Fruit fly (Drosophila melanogaster) whole organism, embryonic: ENCODE measurements around the gene CG45066.

ENCODE experiments used
- BEAF-32 ChIP-seq: fragments of 200-800 bp; sonication (Bioruptor generic); optimal IDR thresholded peaks from 3 replicates; lab custom pipeline; 2017; ENCODE audit warnings: missing biosample characterization, missing genetic modification characterization, mild to moderate bottlenecking, moderate library complexity, missing genetic modification reagents
- C15 ChIP-seq: fragments of 200-800 bp; sonication (Bioruptor generic); IDR thresholded peaks from 3 replicates; pipeline ENCODE4 v1.3.6; 2022; ENCODE audit warnings: missing biosample characterization, missing genetic modification characterization
- CG10147 ChIP-seq: fragments of 200-800 bp; sonication (Bioruptor generic); optimal IDR thresholded peaks from 2 replicates; lab custom pipeline; 2019; ENCODE audit warnings: missing biosample characterization, mild to moderate bottlenecking, missing genetic modification characterization, moderate library complexity
- CG11504 ChIP-seq: fragments of 200-800 bp; sonication (Bioruptor generic); optimal IDR thresholded peaks from 3 replicates; lab custom pipeline; 2019; ENCODE audit warnings: missing biosample characterization, mild to moderate bottlenecking, missing genetic modification characterization, moderate library complexity
- CG11695 ChIP-seq: fragments of 200-800 bp; sonication (Bioruptor generic); IDR thresholded peaks from 3 replicates; pipeline ENCODE4 v1.3.6; 2022; ENCODE audit warnings: missing biosample characterization, missing genetic modification characterization
- CG12104 ChIP-seq: fragments of 200-800 bp; sonication (Bioruptor generic); optimal IDR thresholded peaks from 3 replicates; lab custom pipeline; 2016; ENCODE audit warnings: missing biosample characterization, missing genetic modification characterization
- CG12391 ChIP-seq: fragments of 200-800 bp; sonication (Bioruptor generic); optimal IDR thresholded peaks from 3 replicates; lab custom pipeline; 2018; ENCODE audit warnings: missing biosample characterization, mild to moderate bottlenecking, missing genetic modification characterization, moderate library complexity
- CG12942 ChIP-seq: fragments of 200-800 bp; sonication (Bioruptor generic); optimal IDR thresholded peaks from 3 replicates; lab custom pipeline; 2016; ENCODE audit warnings: missing biosample characterization, missing genetic modification characterization
- CG13775 ChIP-seq: fragments of 200-800 bp; sonication (Bioruptor generic); optimal IDR thresholded peaks from 3 replicates; lab custom pipeline; 2017; ENCODE audit warnings: missing biosample characterization, mild to moderate bottlenecking, missing genetic modification characterization
- CG1529 ChIP-seq: fragments of 200-800 bp; sonication (Bioruptor generic); optimal IDR thresholded peaks from 3 replicates; lab custom pipeline; 2018; ENCODE audit warnings: missing biosample characterization, missing genetic modification characterization
- CG17568 ChIP-seq: fragments of 200-800 bp; sonication (Bioruptor generic); optimal IDR thresholded peaks from 2 replicates; lab custom pipeline; 2018; ENCODE audit warnings: missing biosample characterization, mild to moderate bottlenecking, missing genetic modification characterization, moderate library complexity
- CG17612 ChIP-seq: fragments of 200-800 bp; sonication (Bioruptor generic); IDR thresholded peaks from 2 replicates; pipeline ENCODE4 v1.3.6; 2022; ENCODE audit warnings: missing biosample characterization, missing genetic modification characterization
- CG17802 ChIP-seq: fragments of 200-800 bp; sonication (Bioruptor generic); optimal IDR thresholded peaks from 2 replicates; lab custom pipeline; 2018; ENCODE audit warnings: missing biosample characterization, mild to moderate bottlenecking, missing genetic modification characterization, moderate library complexity
- CG30020 ChIP-seq: fragments of 200-800 bp; optimal IDR thresholded peaks from 2 replicates; lab custom pipeline; 2019; ENCODE audit warnings: missing biosample characterization, mild to moderate bottlenecking, missing genetic modification characterization, moderate library complexity
- CG3065 ChIP-seq: fragments of 200-800 bp; sonication (Bioruptor generic); optimal IDR thresholded peaks from 2 replicates; lab custom pipeline; 2016; ENCODE audit warnings: missing biosample characterization, missing genetic modification characterization
- CG4282 ChIP-seq: fragments of 200-800 bp; sonication (Bioruptor generic); optimal IDR thresholded peaks from 2 replicates; lab custom pipeline; 2016; ENCODE audit warnings: missing biosample characterization, missing genetic modification characterization
- CG4404 ChIP-seq: fragments of 200-800 bp; sonication (Bioruptor generic); IDR thresholded peaks from 2 replicates; pipeline ENCODE4 v1.3.6; 2022; ENCODE audit warnings: missing biosample characterization, missing genetic modification characterization
- CG4820 ChIP-seq: fragments of 200-800 bp; sonication (Bioruptor generic); optimal IDR thresholded peaks from 3 replicates; lab custom pipeline; 2016; ENCODE audit warnings: missing biosample characterization, missing genetic modification characterization
- CG6813 ChIP-seq: fragments of 200-800 bp; sonication (Bioruptor generic); optimal IDR thresholded peaks from 2 replicates; lab custom pipeline; 2017; ENCODE audit warnings: missing biosample characterization, missing genetic modification characterization, mild to moderate bottlenecking, moderate library complexity, missing genetic modification reagents
- CG8765 ChIP-seq: fragments of 200-800 bp; sonication (Bioruptor generic); IDR thresholded peaks from 2 replicates; pipeline ENCODE4 v1.3.6; 2022; ENCODE audit warnings: missing biosample characterization, missing genetic modification characterization
- CG9437 ChIP-seq: fragments of 200-800 bp; sonication (Bioruptor generic); optimal IDR thresholded peaks from 2 replicates; lab custom pipeline; 2018; ENCODE audit warnings: missing biosample characterization, mild to moderate bottlenecking, missing genetic modification characterization
- E2f2 ChIP-seq: fragments of 200-800 bp; sonication (Bioruptor generic); IDR thresholded peaks from 2 replicates; pipeline ENCODE4 v1.3.6; 2022; ENCODE audit warnings: missing biosample characterization, missing genetic modification characterization
- Fer1 ChIP-seq: fragments of 200-800 bp; sonication (Bioruptor generic); optimal IDR thresholded peaks from 2 replicates; lab custom pipeline; 2017; ENCODE audit warnings: missing biosample characterization, mild to moderate bottlenecking, missing genetic modification characterization
- HLHmδ ChIP-seq: fragments of 200-800 bp; sonication (Bioruptor generic); optimal IDR thresholded peaks from 2 replicates; lab custom pipeline; 2018; ENCODE audit warnings: missing biosample characterization, mild to moderate bottlenecking, missing genetic modification characterization, moderate library complexity
- Lpt ChIP-seq: fragments of >200 bp; optimal IDR thresholded peaks from 2 replicates; lab custom pipeline; 2018; ENCODE audit warnings: missing biosample characterization, missing genetic modification characterization
- Nf-YA ChIP-seq: fragments of 200-800 bp; sonication (Bioruptor generic); IDR thresholded peaks from 2 replicates; pipeline ENCODE4 v1.3.6; 2022; ENCODE audit warnings: missing biosample characterization, missing genetic modification characterization
- Spps ChIP-seq: fragments of 200-800 bp; sonication (Bioruptor generic); optimal IDR thresholded peaks from 2 replicates; lab custom pipeline; 2018; ENCODE audit warnings: missing biosample characterization, mild to moderate bottlenecking, missing genetic modification characterization
- Stat92E ChIP-seq, 3 experiments: fragments of >200 bp in 2 of 3; fragments of 200-800 bp in 1 of 3; sonication (Bioruptor generic) in 1 of 3; optimal IDR thresholded peaks; 2 replicates each; lab custom pipeline; 2017 to 2019; ENCODE audit warnings: missing biosample characterization in 3 of 3, missing genetic modification characterization in 3 of 3, mild to moderate bottlenecking in 1 of 3, moderate library complexity in 1 of 3
- Xrp1 ChIP-seq: fragments of 200-800 bp; sonication (Bioruptor generic); IDR thresholded peaks from 2 replicates; pipeline ENCODE4 v1.3.6; 2022; ENCODE audit warnings: missing biosample characterization, missing genetic modification characterization
- ac ChIP-seq: fragments of 200-800 bp; sonication (Bioruptor generic); optimal IDR thresholded peaks from 3 replicates; lab custom pipeline; 2017; ENCODE audit warnings: missing biosample characterization, mild to moderate bottlenecking, missing genetic modification characterization
- ase ChIP-seq: fragments of 200-800 bp; sonication (Bioruptor generic); IDR thresholded peaks from 3 replicates; pipeline ENCODE4 v1.3.6; 2022; ENCODE audit warnings: missing biosample characterization, missing genetic modification characterization
- chif ChIP-seq, 2 experiments: fragments of 200-800 bp; sonication (Bioruptor generic); optimal IDR thresholded peaks; 3 replicates each; lab custom pipeline; 2016; ENCODE audit warnings: missing biosample characterization in 2 of 2, missing genetic modification characterization in 2 of 2
- croc ChIP-seq: fragments of 200-800 bp; sonication (Bioruptor generic); conservative IDR thresholded peaks from 3 replicates; pipeline ENCODE4 v1.3.6; 2022; ENCODE audit warnings: missing biosample characterization, missing genetic modification characterization
- dm ChIP-seq: fragments of 200-800 bp; sonication (Bioruptor generic); optimal IDR thresholded peaks from 3 replicates; lab custom pipeline; 2016; ENCODE audit warnings: missing biosample characterization, missing genetic modification characterization
- esg ChIP-seq: fragments of 200-800 bp; sonication (Bioruptor generic); conservative IDR thresholded peaks from 2 replicates; pipeline ENCODE4 v1.3.6; 2022; ENCODE audit warnings: missing biosample characterization, missing genetic modification characterization
- eyg ChIP-seq: fragments of 200-800 bp; sonication (Bioruptor generic); optimal IDR thresholded peaks from 3 replicates; lab custom pipeline; 2016; ENCODE audit warnings: missing biosample characterization, missing genetic modification characterization
- h ChIP-seq: fragments of >200 bp; optimal IDR thresholded peaks from 2 replicates; lab custom pipeline; 2017
- ham ChIP-seq: fragments of 200-800 bp; sonication (Bioruptor generic); IDR thresholded peaks from 2 replicates; pipeline ENCODE4 v1.3.6; 2022; ENCODE audit warnings: missing biosample characterization, missing genetic modification characterization
- hb ChIP-seq: fragments of 200-800 bp; sonication (Bioruptor generic); IDR thresholded peaks from 3 replicates; pipeline ENCODE4 v1.3.6; 2022; ENCODE audit warnings: missing biosample characterization, missing genetic modification characterization; ENCODE audit not compliant: partially characterized antibody
- kay ChIP-seq: fragments of 200-800 bp; sonication (Bioruptor generic); optimal IDR thresholded peaks from 2 replicates; lab custom pipeline; 2016; ENCODE audit warnings: missing biosample characterization, missing genetic modification characterization
- nom ChIP-seq: fragments of 200-800 bp; sonication (Bioruptor generic); optimal IDR thresholded peaks from 2 replicates; lab custom pipeline; 2017; ENCODE audit warnings: missing biosample characterization, missing genetic modification characterization, mild to moderate bottlenecking, moderate library complexity, missing genetic modification reagents
- pum ChIP-seq: fragments of 200-800 bp; sonication (Bioruptor generic); optimal IDR thresholded peaks from 2 replicates; lab custom pipeline; 2016; ENCODE audit warnings: missing biosample characterization, missing genetic modification characterization
- row ChIP-seq: fragments of 200-800 bp; sonication (Bioruptor generic); IDR thresholded peaks from 3 replicates; pipeline ENCODE4 v1.3.6; 2022; ENCODE audit warnings: missing biosample characterization, missing genetic modification characterization
- run ChIP-seq: fragments of 200-800 bp; sonication (Bioruptor generic); optimal IDR thresholded peaks from 3 replicates; lab custom pipeline; 2018; ENCODE audit warnings: missing biosample characterization, mild to moderate bottlenecking, missing genetic modification characterization
- salm ChIP-seq: fragments of 200-800 bp; sonication (Bioruptor generic); optimal IDR thresholded peaks from 2 replicates; lab custom pipeline; 2018; ENCODE audit warnings: missing biosample characterization, mild to moderate bottlenecking, missing genetic modification characterization
- sim ChIP-seq: fragments of 200-800 bp; sonication (Bioruptor generic); IDR thresholded peaks from 2 replicates; pipeline ENCODE4 v1.3.6; 2022; ENCODE audit warnings: missing biosample characterization, missing genetic modification characterization
- slou ChIP-seq: fragments of 200-800 bp; sonication (Bioruptor generic); optimal IDR thresholded peaks from 3 replicates; lab custom pipeline; 2016; ENCODE audit warnings: missing biosample characterization, missing genetic modification characterization
- sob ChIP-seq: fragments of 200-800 bp; sonication (Bioruptor generic); IDR thresholded peaks from 2 replicates; pipeline ENCODE4 v1.3.6; 2022; ENCODE audit warnings: missing biosample characterization, missing genetic modification characterization
- vnd ChIP-seq: fragments of 200-800 bp; sonication (Bioruptor generic); IDR thresholded peaks from 3 replicates; pipeline ENCODE4 v1.3.6; 2022; ENCODE audit warnings: missing biosample characterization, missing genetic modification characterization; ENCODE audit not compliant: partially characterized antibody
- wek ChIP-seq: fragments of 200-800 bp; sonication (Bioruptor generic); optimal IDR thresholded peaks from 3 replicates; lab custom pipeline; 2018; ENCODE audit warnings: missing biosample characterization, mild to moderate bottlenecking, missing genetic modification characterization, moderate library complexity
- zen ChIP-seq: fragments of 200-800 bp; sonication (Bioruptor generic); optimal IDR thresholded peaks from 3 replicates; lab custom pipeline; 2018; ENCODE audit warnings: missing biosample characterization, mild to moderate bottlenecking, missing genetic modification characterization, moderate library complexity

Gene CG45066

dm6 chr3L:3077568-3078107 lies 33.4 kb downstream of the CG45066 start (continued):
- TF ChIP-seq kay (GFP tag; lab: Kevin White, UChicago) (peak; percentile 45), esg (GFP tag; lab: Robert Waterston, UW) (no peak), CG4404 (GFP tag; lab: Robert Waterston, UW) (no peak), chif (GFP tag; optimal IDR thresholded peaks at IDR 0.05; lab: Kevin White, UChicago) (no peak), hb (GFP tag; lab: Robert Waterston, UW) (no peak), ase (GFP tag; lab: Robert Waterston, UW) (no peak), CG4282 (GFP tag; lab: Kevin White, UChicago) (no peak), sim (GFP tag; lab: Robert Waterston, UW) (0 out of 2 replicates have a peak, but pooled peaks have one; percentile 21), croc (GFP tag; lab: Robert Waterston, UW) (no peak), CG9437 (GFP tag; lab: Kevin White, UChicago) (no peak), CG17612 (GFP tag; lab: Robert Waterston, UW) (no peak), dm (GFP tag; lab: Kevin White, UChicago) (no peak), ham (GFP tag; lab: Robert Waterston, UW) (no peak), E2f2 (peak; percentile 54), salm (tag; lab: Kevin White, UChicago) (no peak), CG12942 (GFP tag; lab: Kevin White, UChicago) (no peak), Nf-YA (GFP tag; lab: Robert Waterston, UW) (0 out of 2 replicates have a peak, but pooled peaks have one; percentile 10), run (tag; lab: Kevin White, UChicago) (peak; percentile 23), wek (GFP tag; lab: Kevin White, UChicago) (peak; percentile 63), ac (GFP tag; lab: Kevin White, UChicago) (no peak), pum (no peak), CG17568 (peak; percentile 75), eyg (GFP tag; lab: Kevin White, UChicago) (peak; percentile 5), CG10147 (no peak), CG6813 (GFP tag; lab: Kevin White, UChicago) (peak; percentile 31), Spps (no peak), CG17802 (no peak), C15 (GFP tag; lab: Robert Waterston, UW) (no peak), CG30020 (tag; lab: Kevin White, UChicago) (no peak), CG3065 (GFP tag; lab: Kevin White, UChicago) (no peak), zen (tag; lab: Kevin White, UChicago) (no peak), CG12104 (GFP tag; lab: Kevin White, UChicago) (no peak), CG4820 (GFP tag; lab: Kevin White, UChicago) (no peak), row (GFP tag; lab: Robert Waterston, UW) (peak; percentile 35; the same call in 1 of the 3 replicates), Stat92E (GFP tag; optimal IDR thresholded peaks at IDR 0.05; lab: Kevin White, UChicago) (no peak), CG11504 (tag; lab: Kevin White, UChicago) (no peak), Lpt (no peak), Fer1 (GFP tag; lab: Kevin White, UChicago) (peak; percentile 76), h (no peak), BEAF-32 (no peak), CG1529 (GFP tag; lab: Kevin White, UChicago) (no peak), HLHmδ (GFP tag; lab: Kevin White, UChicago) (no peak), vnd (GFP tag; lab: Robert Waterston, UW) (no peak), slou (GFP tag; lab: Kevin White, UChicago) (no peak), CG12391 (tag; lab: Kevin White, UChicago) (no peak), CG13775 (GFP tag; lab: Kevin White, UChicago) (no peak), CG8765 (GFP tag; lab: Robert Waterston, UW) (no peak), CG11695 (GFP tag; lab: Robert Waterston, UW) (peak; percentile 52; the same call in 2 of the 3 replicates), Xrp1 (GFP tag; lab: Robert Waterston, UW) (peak; percentile 26; the same call in 1 of the 2 replicates), sob (GFP tag; lab: Robert Waterston, UW) (peak; percentile 58; the same call in 1 of the 2 replicates), nom (peak; percentile 55)
